Worm (Caenorhabditis elegans) whole organism, L1 larva: ENCODE results near the gene C01B10.11.

Source experiments
- C04F5.9 ChIP-seq: sonication (generic microtip); optimal IDR thresholded peaks from 2 replicates; lab custom pipeline; 2016; ENCODE audit warnings: missing genetic modification characterization, missing compliant biosample characterization
- C34B4.2 ChIP-seq: sonication (generic microtip); optimal IDR thresholded peaks from 2 replicates; lab custom pipeline; 2017; ENCODE audit warnings: mild to moderate bottlenecking, missing genetic modification characterization, missing compliant biosample characterization
- Y116A8C.19 ChIP-seq: sonication (generic microtip); optimal IDR thresholded peaks from 2 replicates; lab custom pipeline; 2016; ENCODE audit warnings: missing compliant biosample characterization, missing genetic modification characterization, borderline replicate concordance
- aha-1 ChIP-seq: fragments of 150-350 bp; optimal IDR thresholded peaks from 2 replicates; lab custom pipeline; 2014; ENCODE audit warnings: missing biosample characterization, missing genetic modification characterization
- alr-1 ChIP-seq: fragments of 200-800 bp; sonication (Bioruptor generic); optimal IDR thresholded peaks from 2 replicates; lab custom pipeline; 2018; ENCODE audit warnings: borderline replicate concordance, mild to moderate bottlenecking, missing genetic modification characterization, missing compliant biosample characterization
- blmp-1 ChIP-seq: fragments of 150-350 bp; optimal IDR thresholded peaks from 2 replicates; lab custom pipeline; 2014; ENCODE audit warnings: missing biosample characterization, missing genetic modification characterization
- ceh-8 ChIP-seq: fragments of 200-800 bp; sonication (Bioruptor generic); optimal IDR thresholded peaks from 2 replicates; lab custom pipeline; 2018; ENCODE audit warnings: mild to moderate bottlenecking, missing genetic modification characterization, moderate library complexity, missing compliant biosample characterization
- ceh-82 ChIP-seq, 3 experiments: fragments of 150-350 bp in 1 of 3; sonication (generic microtip) in 2 of 3; optimal IDR thresholded peaks; 2 replicates each; lab custom pipeline; 2014 to 2017; ENCODE audit warnings: missing biosample characterization in 3 of 3, missing genetic modification characterization in 3 of 3
- ceh-88 ChIP-seq: fragments of 200-800 bp; sonication (Bioruptor generic); IDR thresholded peaks from 2 replicates; pipeline ENCODE4 v1.3.6; 2022; ENCODE audit warnings: missing genetic modification characterization, missing compliant biosample characterization
- ceh-90 ChIP-seq: sonication (generic microtip); optimal IDR thresholded peaks from 2 replicates; lab custom pipeline; 2016; ENCODE audit warnings: missing genetic modification characterization, missing compliant biosample characterization
- ces-1 ChIP-seq: fragments of 150-350 bp; optimal IDR thresholded peaks from 2 replicates; lab custom pipeline; 2014; ENCODE audit warnings: missing biosample characterization, missing genetic modification reagents, missing genetic modification characterization
- dpl-1 ChIP-seq, 3 experiments: fragments of 150-350 bp in 2 of 3; sonication (generic microtip) in 1 of 3; optimal IDR thresholded peaks; 2 replicates each; lab custom pipeline; 2014 to 2017; ENCODE audit warnings: missing biosample characterization in 3 of 3, missing genetic modification characterization in 3 of 3, missing genetic modification reagents in 3 of 3
- egl-27 ChIP-seq, 2 experiments: fragments of 150-350 bp in 1 of 2; sonication (generic microtip); optimal IDR thresholded peaks; 3 replicates each; lab custom pipeline; 2017 to 2018; ENCODE audit warnings: missing biosample characterization in 2 of 2, missing genetic modification characterization in 2 of 2, missing genetic modification reagents in 2 of 2
- elt-2 ChIP-seq: sonication (generic microtip); optimal IDR thresholded peaks from 2 replicates; lab custom pipeline; 2016; ENCODE audit warnings: missing genetic modification characterization, mild to moderate bottlenecking, inconsistent platforms, missing compliant biosample characterization, missing genetic modification reagents
- elt-3 ChIP-seq, 6 experiments: fragments of 150-350 bp in 1 of 6; sonication (generic microtip); optimal IDR thresholded peaks; 2 replicates each; lab custom pipeline; 2017 to 2018; ENCODE audit warnings: missing biosample characterization in 6 of 6, missing genetic modification characterization in 6 of 6, inconsistent platforms in 1 of 6
- ets-5 ChIP-seq: fragments of 200-800 bp; sonication (Bioruptor generic); IDR thresholded peaks from 2 replicates; pipeline ENCODE4 v1.3.6; 2022; ENCODE audit warnings: missing genetic modification characterization, missing compliant biosample characterization
- fkh-4 ChIP-seq: sonication (generic microtip); optimal IDR thresholded peaks from 2 replicates; lab custom pipeline; 2016; ENCODE audit warnings: missing compliant biosample characterization, missing genetic modification characterization, borderline replicate concordance
- fkh-8 ChIP-seq: sonication (generic microtip); optimal IDR thresholded peaks from 2 replicates; lab custom pipeline; 2016; ENCODE audit warnings: mild to moderate bottlenecking, missing genetic modification characterization, missing compliant biosample characterization
- fos-1 ChIP-seq: fragments of 150-350 bp; optimal IDR thresholded peaks from 2 replicates; lab custom pipeline; 2014; ENCODE audit warnings: missing biosample characterization, missing genetic modification characterization
- grh-1 ChIP-seq: fragments of 200-800 bp; sonication (Bioruptor generic); IDR thresholded peaks from 2 replicates; pipeline ENCODE4 v1.3.6; 2022; ENCODE audit warnings: missing genetic modification reagents, missing genetic modification characterization, missing compliant biosample characterization
- hlh-4 ChIP-seq: sonication (generic microtip); optimal IDR thresholded peaks from 2 replicates; lab custom pipeline; 2016; ENCODE audit warnings: mild to moderate bottlenecking, missing genetic modification characterization, missing compliant biosample characterization
- hpl-2 ChIP-seq: fragments of 150-350 bp; optimal IDR thresholded peaks from 2 replicates; lab custom pipeline; 2014; ENCODE audit warnings: missing biosample characterization, missing genetic modification reagents, missing genetic modification characterization
- isw-1 ChIP-seq: fragments of 200-800 bp; sonication (Bioruptor generic); IDR thresholded peaks from 2 replicates; pipeline ENCODE4 v1.3.6; 2022; ENCODE audit warnings: missing genetic modification characterization, missing compliant biosample characterization
- jun-1 ChIP-seq: fragments of 150-350 bp; optimal IDR thresholded peaks from 2 replicates; lab custom pipeline; 2014; ENCODE audit warnings: missing biosample characterization, missing genetic modification reagents, missing genetic modification characterization
- lin-14 ChIP-seq: fragments of 200-800 bp; sonication (Bioruptor generic); optimal IDR thresholded peaks from 2 replicates; lab custom pipeline; 2018; ENCODE audit warnings: mild to moderate bottlenecking, missing genetic modification characterization, moderate library complexity, missing compliant biosample characterization
- lin-35 ChIP-seq, 2 experiments: fragments of 150-350 bp; optimal IDR thresholded peaks; 2 replicates each; lab custom pipeline; 2014; ENCODE audit warnings: missing biosample characterization in 2 of 2, missing genetic modification characterization in 2 of 2, missing genetic modification reagents in 2 of 2
- lsy-2 ChIP-seq, 2 experiments: fragments of 150-350 bp; optimal IDR thresholded peaks; 2 replicates each; lab custom pipeline; 2014; ENCODE audit warnings: missing biosample characterization in 2 of 2, missing genetic modification characterization in 2 of 2
- mdl-1 ChIP-seq, 2 experiments: fragments of 150-350 bp; optimal IDR thresholded peaks; 2 replicates each; lab custom pipeline; 2014 to 2017; ENCODE audit warnings: missing biosample characterization in 2 of 2, missing genetic modification characterization in 2 of 2, inconsistent platforms in 1 of 2
- mep-1 ChIP-seq: fragments of 150-350 bp; optimal IDR thresholded peaks from 2 replicates; lab custom pipeline; 2014; ENCODE audit warnings: missing biosample characterization, missing genetic modification characterization
- nhr-11 ChIP-seq: fragments of 150-350 bp; optimal IDR thresholded peaks from 2 replicates; lab custom pipeline; 2014; ENCODE audit warnings: missing biosample characterization, missing genetic modification characterization
- nhr-12 ChIP-seq: sonication (generic microtip); optimal IDR thresholded peaks from 2 replicates; lab custom pipeline; 2017; ENCODE audit warnings: missing biosample characterization, missing genetic modification characterization
- nhr-20 ChIP-seq: sonication (generic microtip); optimal IDR thresholded peaks from 2 replicates; lab custom pipeline; 2016; ENCODE audit warnings: mild to moderate bottlenecking, missing genetic modification characterization, missing compliant biosample characterization
- nhr-237 ChIP-seq: fragments of 150-350 bp; optimal IDR thresholded peaks from 2 replicates; lab custom pipeline; 2014; ENCODE audit warnings: missing biosample characterization, missing genetic modification characterization
- nhr-85 ChIP-seq: sonication (generic microtip); peaks from one replicate; lab custom pipeline; 2016; ENCODE audit warnings: missing genetic modification characterization, inconsistent platforms, missing compliant biosample characterization
- pag-3 ChIP-seq: sonication (generic microtip); optimal IDR thresholded peaks from 2 replicates; lab custom pipeline; 2017; ENCODE audit warnings: missing genetic modification characterization, mild to moderate bottlenecking, missing compliant biosample characterization, antibody characterized with exemption, borderline replicate concordance; ENCODE audit not compliant: insufficient read depth
- skn-1 ChIP-seq: fragments of 150-350 bp; optimal IDR thresholded peaks from 2 replicates; lab custom pipeline; 2014; ENCODE audit warnings: missing biosample characterization, missing genetic modification characterization
- sptf-1 ChIP-seq: fragments of 150-350 bp; optimal IDR thresholded peaks from 2 replicates; lab custom pipeline; 2014; ENCODE audit warnings: missing biosample characterization, missing genetic modification characterization
- unc-130 ChIP-seq: fragments of 150-350 bp; optimal IDR thresholded peaks from 2 replicates; lab custom pipeline; 2017; ENCODE audit warnings: missing biosample characterization, missing genetic modification characterization, inconsistent platforms
- unc-62 ChIP-seq: fragments of 150-350 bp; optimal IDR thresholded peaks from 2 replicates; lab custom pipeline; 2014; ENCODE audit warnings: missing biosample characterization, missing genetic modification reagents, missing genetic modification characterization
- unc-98 ChIP-seq: fragments of 200-800 bp; sonication (Bioruptor generic); IDR thresholded peaks from 2 replicates; pipeline ENCODE4 v1.3.6; 2022; ENCODE audit warnings: missing genetic modification characterization, missing compliant biosample characterization
- ztf-4 ChIP-seq: fragments of 150-350 bp; optimal IDR thresholded peaks from 2 replicates; lab custom pipeline; 2014; ENCODE audit warnings: missing biosample characterization, missing genetic modification characterization

Gene C01B10.11

ce11 chrIV:6652479-6653022 lies 5.2 kb upstream of the C01B10.11 start (continued):
- no peak for TF ChIP-seq nhr-12 (tag; lab: Kevin White, UChicago)
- TF ChIP-seq hlh-4: no peak
- TF ChIP-seq fkh-8 (tag; lab: Kevin White, UChicago): no peak
- TF ChIP-seq egl-27 (tag; optimal IDR thresholded peaks at IDR 0.05; lab: Kevin White, UChicago): no peak
- no peak for TF ChIP-seq unc-130 (tag; lab: Kevin White, UChicago)
- no peak for TF ChIP-seq dpl-1 (GFP tag; optimal IDR thresholded peaks at IDR 0.05; lab: Kevin White, UChicago)
- TF ChIP-seq ceh-82 (tag; optimal IDR thresholded peaks at IDR 0.05; lab: Kevin White, UChicago): no peak
- TF ChIP-seq alr-1: no peak
- TF ChIP-seq ceh-90 (tag; lab: Kevin White, UChicago): no peak
- no peak for TF ChIP-seq Y116A8C.19 (tag; lab: Kevin White, UChicago)
- TF ChIP-seq mdl-1 (tag; optimal IDR thresholded peaks at IDR 0.05; lab: Kevin White, UChicago): no peak
- no peak for TF ChIP-seq fos-1 (tag; lab: Kevin White, UChicago)
- no peak for TF ChIP-seq aha-1 (tag; lab: Kevin White, UChicago)
- no peak for TF ChIP-seq jun-1 (tag; lab: Kevin White, UChicago)
- TF ChIP-seq mep-1 (tag; lab: Kevin White, UChicago): no peak
- no peak for TF ChIP-seq ceh-88
- TF ChIP-seq pag-3: peak; percentile 64
- no peak for TF ChIP-seq unc-98 (GFP tag; lab: Robert Waterston, UW)
- TF ChIP-seq ceh-8: no peak
- TF ChIP-seq hpl-2: no peak
- peak; percentile 52 for TF ChIP-seq lin-14 (GFP tag; lab: Kevin White, UChicago)
- no peak for TF ChIP-seq elt-2 (tag; lab: Kevin White, UChicago)

- TF ChIP-seq lin-35 (GFP tag; optimal IDR thresholded peaks at IDR 0.05; lab: Kevin White, UChicago) (peak in 1 of 2 experiments; percentile 35), pag-3 (peak; percentile 3), fkh-4 (tag; lab: Kevin White, UChicago) (no peak), nhr-11 (tag; lab: Kevin White, UChicago) (no peak), blmp-1 (tag; lab: Kevin White, UChicago) (peak; percentile 81), grh-1 (GFP tag; lab: Robert Waterston, UW) (0 out of 2 replicates have a peak, but pooled peaks have one; percentile 23), mep-1 (tag; lab: Kevin White, UChicago) (peak; percentile 28), C04F5.9 (tag; lab: Kevin White, UChicago) (no peak), skn-1 (tag; lab: Kevin White, UChicago) (no peak), C34B4.2 (tag; lab: Kevin White, UChicago) (no peak), ces-1 (GFP tag; lab: Kevin White, UChicago) (no peak), ets-5 (GFP tag; lab: Robert Waterston, UW) (no peak), lin-14 (GFP tag; lab: Kevin White, UChicago) (peak; percentile 64), ztf-4 (tag; lab: Kevin White, UChicago) (peak; percentile 15), nhr-12 (tag; lab: Kevin White, UChicago) (no peak), lsy-2 (tag; optimal IDR thresholded peaks at IDR 0.05; lab: Kevin White, UChicago) (no peak), nhr-85 (peak; percentile 84), sptf-1 (tag; lab: Kevin White, UChicago) (no peak), nhr-20 (tag; lab: Kevin White, UChicago) (no peak), unc-62 (GFP tag; lab: Kevin White, UChicago) (no peak), isw-1 (GFP tag; lab: Robert Waterston, UW) (no peak), elt-3 (tag; optimal IDR thresholded peaks at IDR 0.05; lab: Kevin White, UChicago) (peak in 1 of 6 experiments; percentile 42), nhr-237 (tag; lab: Kevin White, UChicago) (no peak)
- TF ChIP-seq, all 84 proteins: peak for 9
Observed at ce11 chrIV:6653663-6654201, 4.0 kb upstream of the C01B10.11 start.
